Worm (Caenorhabditis elegans): ENCODE data around the gene Y25C1A.8.

The Y25C1A.8 gene

DNA sequence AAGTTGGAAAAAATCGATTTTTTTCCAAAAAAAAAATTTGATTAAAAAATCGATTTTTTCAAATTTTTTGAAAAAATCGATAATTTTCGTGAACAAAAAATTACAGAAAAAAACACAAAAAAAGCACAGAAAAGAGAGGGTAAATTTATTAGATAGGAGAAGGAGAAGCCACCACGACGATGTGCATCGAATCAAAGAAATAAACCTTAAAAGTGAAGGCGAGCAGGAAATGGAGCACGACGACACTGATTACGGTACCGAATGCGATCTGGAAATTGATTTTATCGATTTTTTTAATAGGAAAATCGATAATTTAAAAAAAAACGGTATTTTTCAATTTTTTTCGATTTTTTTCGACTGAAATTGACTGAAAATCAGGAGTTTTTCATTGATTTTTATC, 11.7 kb downstream of the Y25C1A.8 start:
- TF ChIP-seq nhr-85 (tag) = peak; percentile 35
- no peak for TF ChIP-seq efl-1 (optimal IDR thresholded peaks at IDR 0.05)
- peak in 1 of 2 experiments; percentile 90 for TF ChIP-seq efl-1 (GFP tag; optimal IDR thresholded peaks at IDR 0.05 in 1 of 2)
- TF ChIP-seq mdl-1 (tag; optimal IDR thresholded peaks at IDR 0.05) = no peak

DNA sequence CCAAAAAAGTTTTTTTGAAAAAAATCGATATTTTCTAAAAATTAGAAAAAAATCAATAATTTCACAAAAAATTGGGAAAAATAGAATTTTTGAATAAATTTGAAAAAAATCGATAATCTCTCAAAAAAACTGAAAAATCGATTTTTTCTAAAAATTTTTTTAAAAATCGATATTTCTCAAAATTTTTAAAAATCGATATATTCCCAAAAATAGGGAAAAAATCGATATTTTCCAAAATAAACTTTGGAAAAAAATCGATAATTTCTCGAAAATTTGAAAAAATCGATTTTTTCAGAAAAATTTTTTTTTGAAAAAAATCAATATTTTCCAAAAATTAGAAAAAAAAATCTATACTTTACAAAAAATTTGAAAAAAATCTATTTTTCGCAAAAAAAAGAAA, 12.1 kb downstream of the Y25C1A.8 start:
- TF ChIP-seq ztf-4 (tag; optimal IDR thresholded peaks at IDR 0.05) (no peak), nhr-77 (tag; optimal IDR thresholded peaks at IDR 0.05) (no peak), xbp-1 (tag; optimal IDR thresholded peaks at IDR 0.05) (no peak), efl-1 (optimal IDR thresholded peaks at IDR 0.05) (no peak), efl-1 (GFP tag; optimal IDR thresholded peaks at IDR 0.05 in 1 of 2) (no peak), ceh-82 (tag; optimal IDR thresholded peaks at IDR 0.05) (no peak), fkh-8 (tag; optimal IDR thresholded peaks at IDR 0.05) (no peak), dpl-1 (GFP tag; optimal IDR thresholded peaks at IDR 0.05) (no peak), ceh-63 (GFP tag; optimal IDR thresholded peaks at IDR 0.05) (no peak), egl-13 (tag; optimal IDR thresholded peaks at IDR 0.05) (no peak), snpc-4 (tag; optimal IDR thresholded peaks at IDR 0.05) (no peak), nhr-85 (tag) (no peak)

DNA sequence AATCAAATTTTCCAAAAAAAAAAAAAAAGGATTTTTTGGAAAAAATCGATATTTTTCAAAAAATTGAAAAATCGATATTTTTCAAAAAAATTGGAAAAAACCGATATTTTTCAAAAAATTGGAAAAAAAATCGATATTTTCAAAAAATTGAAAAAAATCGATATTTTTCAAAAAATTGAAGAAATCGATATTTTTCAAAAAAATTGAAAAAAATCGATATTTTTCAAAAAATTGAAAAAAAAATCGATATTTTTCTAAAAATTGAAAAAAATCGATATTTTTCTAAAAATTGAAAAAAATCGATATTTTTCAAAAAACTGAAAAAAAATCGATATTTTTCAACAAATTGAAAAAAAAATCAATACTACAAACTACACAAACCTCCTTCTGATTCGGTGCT, 12.8 kb downstream of the Y25C1A.8 start:
- TF ChIP-seq nhr-90 (tag; optimal IDR thresholded peaks at IDR 0.05; ENCODE audit: poor library complexity) (no peak), unc-86 (tag; optimal IDR thresholded peaks at IDR 0.05) (no peak), xbp-1 (tag; optimal IDR thresholded peaks at IDR 0.05) (no peak), efl-3 (GFP tag; optimal IDR thresholded peaks at IDR 0.05) (no peak), nhr-11 (tag; optimal IDR thresholded peaks at IDR 0.05) (no peak), jun-1 (tag; optimal IDR thresholded peaks at IDR 0.05) (no peak), sox-4 (tag; optimal IDR thresholded peaks at IDR 0.05) (no peak), tlp-1 (tag; optimal IDR thresholded peaks at IDR 0.05) (no peak), ztf-4 (tag; optimal IDR thresholded peaks at IDR 0.05) (no peak), mef-2 (tag; optimal IDR thresholded peaks at IDR 0.05) (no peak), C16A3.4 (tag; optimal IDR thresholded peaks at IDR 0.05) (no peak), mep-1 (tag; optimal IDR thresholded peaks at IDR 0.05) (no peak)

DNA sequence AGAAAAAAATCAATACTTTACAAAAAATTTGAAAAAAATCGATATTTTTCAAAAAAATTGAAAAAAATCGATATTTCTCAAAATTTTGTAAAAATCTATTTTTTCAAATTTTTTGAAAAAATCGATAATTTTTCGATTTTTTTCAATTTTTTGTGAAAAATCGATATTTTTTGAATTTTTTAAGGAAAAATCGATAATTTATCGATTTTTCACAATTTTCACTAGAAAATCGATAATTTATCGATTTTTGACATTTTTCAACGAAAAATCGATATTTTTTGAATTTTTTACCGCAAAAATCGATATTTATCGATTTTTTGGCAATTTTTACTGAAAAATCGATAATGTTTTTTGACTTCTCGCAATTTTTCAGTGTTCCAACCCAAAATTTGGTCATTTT, 13.4 kb downstream of the Y25C1A.8 start:
- TF ChIP-seq sox-4 (tag; optimal IDR thresholded peaks at IDR 0.05) (no peak), nhr-20 (tag; optimal IDR thresholded peaks at IDR 0.05) (no peak), vab-15 (tag; optimal IDR thresholded peaks at IDR 0.05) (no peak), ets-5 (GFP tag; IDR thresholded peaks at IDR 0.05) (no peak), tbx-2 (tag; optimal IDR thresholded peaks at IDR 0.05) (no peak), efl-1 (optimal IDR thresholded peaks at IDR 0.05) (no peak), efl-1 (GFP tag; optimal IDR thresholded peaks at IDR 0.05 in 1 of 2) (no peak), nhr-85 (tag) (no peak), ztf-4 (tag; optimal IDR thresholded peaks at IDR 0.05) (no peak), zip-4 (GFP tag; optimal IDR thresholded peaks at IDR 0.05) (no peak), nhr-90 (tag; optimal IDR thresholded peaks at IDR 0.05; ENCODE audit: poor library complexity) (no peak), dpl-1 (GFP tag; optimal IDR thresholded peaks at IDR 0.05) (no peak), mef-2 (tag; optimal IDR thresholded peaks at IDR 0.05) (no peak), sup-37 (GFP tag; optimal IDR thresholded peaks at IDR 0.05) (no peak), isw-1 (GFP tag; IDR thresholded peaks at IDR 0.05) (no peak), nhr-19 (GFP tag; conservative IDR thresholded peaks at IDR 0.05) (no peak), alr-1 (tag; optimal IDR thresholded peaks at IDR 0.05; ENCODE audit: borderline replicate concordance) (no peak), nhr-47 (tag; optimal IDR thresholded peaks at IDR 0.05) (no peak), unc-98 (GFP tag; IDR thresholded peaks at IDR 0.05) (no peak), aly-2 (tag; optimal IDR thresholded peaks at IDR 0.05) (no peak), skn-1 (tag; optimal IDR thresholded peaks at IDR 0.05) (no peak)

DNA sequence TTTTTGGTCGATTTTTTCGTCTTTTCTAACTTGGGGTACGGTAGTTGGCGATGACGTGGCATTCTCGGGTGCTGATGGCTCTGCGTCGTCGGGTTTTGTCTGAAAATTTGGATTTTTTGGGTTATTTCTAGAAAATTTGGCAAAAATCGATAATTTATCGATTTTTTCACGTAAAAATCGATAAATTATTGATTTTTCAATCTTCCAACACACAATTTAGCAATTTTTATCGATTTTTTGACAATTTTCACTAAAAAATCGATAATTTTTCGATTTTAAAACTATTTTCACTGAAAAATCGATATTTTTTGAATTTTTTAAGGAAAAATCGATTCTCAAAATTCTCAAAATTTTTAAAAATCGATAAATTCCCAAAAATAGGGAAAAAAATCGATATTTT, 13.9 kb downstream of the Y25C1A.8 start:
- TF ChIP-seq ama-1 (optimal IDR thresholded peaks at IDR 0.05) (no peak), rnt-1 (tag; optimal IDR thresholded peaks at IDR 0.05) (no peak), hlh-17 (GFP tag; optimal IDR thresholded peaks at IDR 0.05; ENCODE audit: borderline replicate concordance) (no peak), zip-4 (GFP tag; optimal IDR thresholded peaks at IDR 0.05) (no peak), C04F5.9 (tag; optimal IDR thresholded peaks at IDR 0.05) (no peak), egl-13 (tag; optimal IDR thresholded peaks at IDR 0.05) (no peak), lin-39 (tag; optimal IDR thresholded peaks at IDR 0.05) (no peak), Y116A8C.19 (tag; optimal IDR thresholded peaks at IDR 0.05; ENCODE audit: borderline replicate concordance) (no peak), lin-35 (GFP tag; optimal IDR thresholded peaks at IDR 0.05) (no peak), pag-3 (tag; optimal IDR thresholded peaks at IDR 0.05; ENCODE audit: borderline replicate concordance, insufficient read depth) (no peak), nhr-84 (tag; optimal IDR thresholded peaks at IDR 0.05) (no peak), egl-27 (tag; optimal IDR thresholded peaks at IDR 0.05) (no peak), unc-130 (tag; optimal IDR thresholded peaks at IDR 0.05) (no peak)

All from whole organism, L1 larva.